Worm (Caenorhabditis elegans) whole organism, late embryonic: Measurements from ENCODE around the gene add-2.

Source experiments
- C38D4.7 ChIP-seq: fragments of 200-800 bp; sonication (Bioruptor generic); optimal IDR thresholded peaks from 2 replicates; lab custom pipeline; 2018; ENCODE audit warnings: mild to moderate bottlenecking, missing genetic modification characterization, moderate library complexity, missing compliant biosample characterization
- K09A11.1 ChIP-seq: sonication (generic microtip); optimal IDR thresholded peaks from 2 replicates; lab custom pipeline; 2017; ENCODE audit warnings: antibody characterized with exemption, mild to moderate bottlenecking, missing genetic modification characterization, missing compliant biosample characterization; ENCODE audit not compliant: insufficient read depth
- T23F11.4 ChIP-seq: fragments of 200-800 bp; sonication (Bioruptor generic); optimal IDR thresholded peaks from 2 replicates; lab custom pipeline; 2018; ENCODE audit warnings: mild to moderate bottlenecking, missing genetic modification characterization, missing compliant biosample characterization
- ahr-1 ChIP-seq: sonication (generic microtip); optimal IDR thresholded peaks from 2 replicates; lab custom pipeline; 2016; ENCODE audit warnings: missing genetic modification characterization, missing compliant biosample characterization
- ama-1 ChIP-seq: fragments of 150-350 bp; optimal IDR thresholded peaks from 2 replicates; lab custom pipeline; 2014
- ceh-14 ChIP-seq: sonication (generic microtip); optimal IDR thresholded peaks from 2 replicates; lab custom pipeline; 2016; ENCODE audit warnings: missing genotype, missing genetic modification characterization, missing compliant biosample characterization
- ceh-18 ChIP-seq: sonication (generic microtip); optimal IDR thresholded peaks from 2 replicates; lab custom pipeline; 2016; ENCODE audit warnings: missing genetic modification characterization, missing compliant biosample characterization
- ceh-19 ChIP-seq: fragments of 200-800 bp; sonication (Bioruptor generic); optimal IDR thresholded peaks from 2 replicates; lab custom pipeline; 2018; ENCODE audit warnings: mild to moderate bottlenecking, missing genetic modification characterization, missing compliant biosample characterization
- ceh-24 ChIP-seq: sonication (generic microtip); optimal IDR thresholded peaks from 2 replicates; lab custom pipeline; 2016; ENCODE audit warnings: mild to moderate bottlenecking, missing genetic modification characterization, missing compliant biosample characterization
- ceh-31 ChIP-seq: sonication (generic microtip); optimal IDR thresholded peaks from 2 replicates; lab custom pipeline; 2016; ENCODE audit warnings: missing genetic modification characterization, missing compliant biosample characterization
- ceh-34 ChIP-seq: sonication (generic microtip); optimal IDR thresholded peaks from 2 replicates; lab custom pipeline; 2016; ENCODE audit warnings: mild to moderate bottlenecking, missing genetic modification characterization, missing compliant biosample characterization
- ceh-45 ChIP-seq: fragments of 200-800 bp; sonication (Bioruptor generic); IDR thresholded peaks from 2 replicates; pipeline ENCODE4 v1.3.6; 2022; ENCODE audit warnings: missing genetic modification reagents, missing genetic modification characterization, missing compliant biosample characterization
- ceh-6 ChIP-seq: fragments of 200-800 bp; sonication (Bioruptor generic); optimal IDR thresholded peaks from 2 replicates; lab custom pipeline; 2018; ENCODE audit warnings: mild to moderate bottlenecking, missing genetic modification characterization, missing compliant biosample characterization
- ceh-9 ChIP-seq: sonication (generic microtip); optimal IDR thresholded peaks from 2 replicates; lab custom pipeline; 2016; ENCODE audit warnings: mild to moderate bottlenecking, missing genetic modification characterization, inconsistent platforms, missing compliant biosample characterization
- che-1 ChIP-seq: sonication (generic microtip); optimal IDR thresholded peaks from 2 replicates; lab custom pipeline; 2016; ENCODE audit warnings: mild to moderate bottlenecking, missing genetic modification characterization, missing compliant biosample characterization
- dmd-4 ChIP-seq: sonication (generic microtip); optimal IDR thresholded peaks from 2 replicates; lab custom pipeline; 2016; ENCODE audit warnings: borderline replicate concordance, missing genetic modification characterization, missing compliant biosample characterization
- dve-1 ChIP-seq: sonication (generic microtip); optimal IDR thresholded peaks from 2 replicates; lab custom pipeline; 2017; ENCODE audit warnings: antibody characterized with exemption, mild to moderate bottlenecking, missing genetic modification characterization, missing compliant biosample characterization
- elt-2 ChIP-seq: sonication (generic microtip); optimal IDR thresholded peaks from 2 replicates; lab custom pipeline; 2016; ENCODE audit warnings: missing genetic modification reagents, missing genetic modification characterization, missing compliant biosample characterization
- eyg-1 ChIP-seq: sonication (generic microtip); optimal IDR thresholded peaks from 2 replicates; lab custom pipeline; 2016; ENCODE audit warnings: missing genotype, missing genetic modification characterization, missing compliant biosample characterization
- fax-1 ChIP-seq: sonication (generic microtip); optimal IDR thresholded peaks from 2 replicates; lab custom pipeline; 2016; ENCODE audit warnings: missing genotype, missing genetic modification characterization, missing compliant biosample characterization
- fkh-10 ChIP-seq: fragments of 150-350 bp; optimal IDR thresholded peaks from 2 replicates; lab custom pipeline; 2014; ENCODE audit warnings: missing biosample characterization, missing genetic modification reagents, missing genetic modification characterization
- hlh-30 ChIP-seq: sonication (generic microtip); optimal IDR thresholded peaks from 2 replicates; lab custom pipeline; 2017; ENCODE audit warnings: antibody characterized with exemption, missing genetic modification characterization, missing compliant biosample characterization; ENCODE audit not compliant: insufficient read depth
- mec-3 ChIP-seq: sonication (generic microtip); optimal IDR thresholded peaks from 2 replicates; lab custom pipeline; 2016; ENCODE audit warnings: borderline replicate concordance, missing genetic modification characterization, missing compliant biosample characterization
- nfya-1 ChIP-seq: sonication (generic microtip); optimal IDR thresholded peaks from 2 replicates; lab custom pipeline; 2017; ENCODE audit warnings: missing genetic modification characterization, mild to moderate bottlenecking, missing compliant biosample characterization, antibody characterized with exemption, moderate library complexity
- nhr-232 ChIP-seq: sonication (generic microtip); optimal IDR thresholded peaks from 2 replicates; lab custom pipeline; 2016; ENCODE audit warnings: missing genetic modification characterization, missing compliant biosample characterization
- odd-2 ChIP-seq: sonication (generic microtip); optimal IDR thresholded peaks from 2 replicates; lab custom pipeline; 2017; ENCODE audit warnings: antibody characterized with exemption, mild to moderate bottlenecking, missing genetic modification characterization, missing compliant biosample characterization
- pag-3 ChIP-seq: sonication (generic microtip); optimal IDR thresholded peaks from 2 replicates; lab custom pipeline; 2016; ENCODE audit warnings: missing compliant biosample characterization, missing genetic modification characterization, borderline replicate concordance
- pha-4 ChIP-seq: fragments of 150-350 bp; optimal IDR thresholded peaks from 2 replicates; lab custom pipeline; 2018; ENCODE audit warnings: missing biosample characterization, missing genetic modification reagents, missing genetic modification characterization
- pqm-1 ChIP-seq: sonication (generic microtip); optimal IDR thresholded peaks from 2 replicates; lab custom pipeline; 2016; ENCODE audit warnings: missing genetic modification characterization, missing compliant biosample characterization
- ref-2 ChIP-seq: sonication (generic microtip); optimal IDR thresholded peaks from 2 replicates; lab custom pipeline; 2016; ENCODE audit warnings: missing genetic modification characterization, missing compliant biosample characterization
- rnt-1 ChIP-seq: sonication (generic microtip); optimal IDR thresholded peaks from 2 replicates; lab custom pipeline; 2016; ENCODE audit warnings: missing genetic modification characterization, missing compliant biosample characterization
- sdc-2 ChIP-seq: sonication (generic microtip); optimal IDR thresholded peaks from 2 replicates; lab custom pipeline; 2016; ENCODE audit warnings: missing genotype, missing genetic modification characterization, missing compliant biosample characterization
- sox-2 ChIP-seq: fragments of 200-800 bp; sonication (Bioruptor generic); IDR thresholded peaks from 2 replicates; pipeline ENCODE4 v1.3.6; 2022; ENCODE audit warnings: missing genetic modification reagents, missing genetic modification characterization, missing compliant biosample characterization
- tbx-2 ChIP-seq: sonication (generic microtip); optimal IDR thresholded peaks from 2 replicates; lab custom pipeline; 2016; ENCODE audit warnings: missing genetic modification characterization, missing compliant biosample characterization
- tbx-7 ChIP-seq: sonication (generic microtip); optimal IDR thresholded peaks from 2 replicates; lab custom pipeline; 2016; ENCODE audit warnings: missing genotype, missing genetic modification characterization, missing compliant biosample characterization
- unc-3 ChIP-seq, 2 experiments: fragments of 200-800 bp in 1 of 2; sonication (Bioruptor generic) in 1 of 2; sonication (generic microtip) in 1 of 2; conservative IDR thresholded peaks in 1 of 2; optimal IDR thresholded peaks in 1 of 2; 2 replicates each; pipeline versions ENCODE4 v1.3.6 to Lab custom; 2016 to 2022; ENCODE audit warnings: missing compliant biosample characterization in 2 of 2, missing genetic modification characterization in 2 of 2, missing genetic modification reagents in 1 of 2
- unc-42 ChIP-seq: sonication (generic microtip); optimal IDR thresholded peaks from 2 replicates; lab custom pipeline; 2016; ENCODE audit warnings: missing genotype, missing genetic modification characterization, missing compliant biosample characterization
- unc-86 ChIP-seq: sonication (generic microtip); optimal IDR thresholded peaks from 2 replicates; lab custom pipeline; 2016; ENCODE audit warnings: missing genetic modification characterization, missing compliant biosample characterization
- ztf-16 ChIP-seq: sonication (generic microtip); optimal IDR thresholded peaks from 2 replicates; lab custom pipeline; 2017; ENCODE audit warnings: missing genetic modification characterization, missing compliant biosample characterization

add-2 gene

DNA sequence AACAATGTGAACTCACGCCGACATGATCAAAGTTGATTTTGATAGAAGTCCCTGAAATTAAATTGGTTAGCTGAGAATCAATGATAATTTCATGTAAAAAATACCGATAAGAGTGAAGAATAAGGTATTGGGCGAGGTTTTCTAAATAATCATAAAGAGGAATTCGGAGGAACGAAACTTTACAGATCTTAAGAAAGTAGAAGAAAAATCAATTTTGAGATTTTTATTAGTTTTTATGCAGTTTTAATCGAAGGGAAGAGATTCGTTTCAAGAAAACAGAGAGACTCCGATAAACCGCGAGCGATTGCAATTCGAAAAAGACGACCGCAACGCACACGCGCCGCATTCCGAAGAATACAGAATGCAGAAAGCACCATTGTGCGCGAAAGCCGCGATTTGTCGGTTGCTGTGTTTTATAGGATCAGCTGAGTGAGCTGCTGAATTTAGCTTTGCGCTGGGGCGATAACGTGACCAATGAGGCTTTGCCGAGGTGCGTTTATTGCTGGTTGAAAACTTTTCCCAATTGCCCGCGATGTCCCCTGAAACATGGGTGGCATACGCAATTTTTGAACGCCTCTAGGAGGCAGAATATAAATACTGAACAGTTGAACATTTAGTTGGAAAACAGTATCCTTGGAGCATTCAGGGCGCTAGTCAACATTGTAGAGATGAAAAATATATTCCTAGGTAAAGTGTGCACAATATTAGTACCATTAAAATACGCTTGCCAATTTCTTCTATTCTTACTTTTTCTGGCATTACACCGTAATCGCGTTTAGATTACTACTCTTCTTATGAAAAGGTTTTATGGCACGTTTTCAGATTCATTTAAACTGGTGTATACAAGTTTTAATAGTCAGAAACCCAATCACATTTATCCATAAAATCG is 33.3 kb downstream of the add-2 start, which contains the start of gene snr-4:
TSS of gene snr-4 (minus strand) at position 51 of the 889 bp plus-strand sequence.
- TF ChIP-seq fax-1 (tag; lab: Kevin White, UChicago) (peak; percentile 2), rnt-1 (tag; lab: Kevin White, UChicago) (peak; percentile 69), ref-2 (tag; lab: Kevin White, UChicago) (peak; percentile 58), ceh-31 (peak; percentile 51), sox-2 (GFP tag; lab: Robert Waterston, UW) (peak; percentile 85), ceh-45 (GFP tag; lab: Robert Waterston, UW) (no peak), odd-2 (tag; lab: Kevin White, UChicago) (no peak), ceh-18 (tag; lab: Kevin White, UChicago) (peak; percentile 84), elt-2 (tag; lab: Kevin White, UChicago) (peak; percentile 58), unc-42 (tag; lab: Kevin White, UChicago) (peak; percentile 70), K09A11.1 (tag; lab: Kevin White, UChicago) (peak; percentile 10), unc-3 (GFP tag; conservative IDR thresholded peaks at IDR 0.05; lab: Robert Waterston, UW) (no peak), unc-3 (tag; optimal IDR thresholded peaks at IDR 0.05; lab: Kevin White, UChicago) (peak; percentile 11), nfya-1 (peak; percentile 89), C38D4.7 (GFP tag; lab: Kevin White, UChicago) (peak; percentile 31), ztf-16 (peak; percentile 15), ceh-6 (GFP tag; lab: Kevin White, UChicago) (no peak), fkh-10 (no peak), ama-1 (lab: Kevin White, UChicago) (peak; percentile 93), dve-1 (peak; percentile 67), ceh-9 (tag; lab: Kevin White, UChicago) (no peak), tbx-7 (tag; lab: Kevin White, UChicago) (no peak), pha-4 (tag; lab: Kevin White, UChicago) (no peak), ceh-14 (peak; percentile 1), eyg-1 (tag; lab: Kevin White, UChicago) (no peak), hlh-30 (tag; lab: Kevin White, UChicago) (peak; percentile 73), tbx-2 (tag; lab: Kevin White, UChicago) (peak; percentile 66), ceh-34 (tag; lab: Kevin White, UChicago) (peak; percentile 63), T23F11.4 (GFP tag; lab: Kevin White, UChicago) (no peak)

ce11 chrV:11978179-11978578 is 35.0 kb downstream of the add-2 start, which contains the start of gene mif-2:
TSS of gene mif-2 (minus strand) at chrV:11978459.
- TF ChIP-seq pqm-1 (tag; lab: Kevin White, UChicago) (no peak), ahr-1 (tag; lab: Kevin White, UChicago) (no peak), nhr-232 (tag; lab: Kevin White, UChicago) (no peak), sdc-2 (tag; lab: Kevin White, UChicago) (no peak), ceh-9 (tag; lab: Kevin White, UChicago) (no peak), ceh-14 (no peak), ceh-18 (tag; lab: Kevin White, UChicago) (no peak), mec-3 (tag; lab: Kevin White, UChicago) (no peak), ceh-24 (tag; lab: Kevin White, UChicago) (no peak), unc-86 (tag; lab: Kevin White, UChicago) (no peak), che-1 (tag; lab: Kevin White, UChicago) (no peak), ref-2 (tag; lab: Kevin White, UChicago) (no peak), pag-3 (tag; lab: Kevin White, UChicago) (no peak), dmd-4 (tag; lab: Kevin White, UChicago) (no peak), pha-4 (tag; lab: Kevin White, UChicago) (no peak), ceh-19 (no peak), tbx-2 (tag; lab: Kevin White, UChicago) (no peak)
- TF ChIP-seq, all 69 proteins: peak for 0
